In genomic region chr4:358093-358929, dm6 we compare ENCODE assay signal across 1 fruit fly cellular context.
TF ChIP-seq lines count a peak whose summit lies in the region.

Gene PMCA (minus strand): TSS chr4:358917.

TF ChIP-seq in whole organism, embryonic, 481 proteins besides CTCF, POLR2A, EP300 and RAD21 (continued from another document):
- TF ChIP-seq kay (GFP tag; optimal IDR thresholded peaks at IDR 0.05; lab: Kevin White, UChicago) = no peak
- peak; percentile 76; the same call in 1 of the 2 replicates for TF ChIP-seq bbx (GFP tag; IDR thresholded peaks at IDR 0.05; lab: Robert Waterston, UW; ENCODE audit: partially characterized antibody)
- TF ChIP-seq CG9437 (GFP tag; optimal IDR thresholded peaks at IDR 0.05; lab: Kevin White, UChicago) = peak; percentile 98
- no peak for TF ChIP-seq Meics (GFP tag; optimal IDR thresholded peaks at IDR 0.05; lab: Kevin White, UChicago)
- TF ChIP-seq CG34376 (GFP tag; optimal IDR thresholded peaks at IDR 0.05; lab: Kevin White, UChicago) = peak; percentile 54
- peak; percentile 86 for TF ChIP-seq BEAF-32 (GFP tag; optimal IDR thresholded peaks at IDR 0.05; lab: Kevin White, UChicago)
- TF ChIP-seq YL-1 (GFP tag; optimal IDR thresholded peaks at IDR 0.05; lab: Kevin White, UChicago) = peak; percentile 58
- TF ChIP-seq ab (GFP tag; optimal IDR thresholded peaks at IDR 0.05; lab: Kevin White, UChicago) = no peak
- TF ChIP-seq ind (GFP tag; optimal IDR thresholded peaks at IDR 0.05; lab: Kevin White, UChicago) = no peak
- no peak for TF ChIP-seq CG1602 (GFP tag; optimal IDR thresholded peaks at IDR 0.05; lab: Kevin White, UChicago)
- peak; percentile 7 for TF ChIP-seq Lhr (GFP tag; optimal IDR thresholded peaks at IDR 0.05; lab: Kevin White, UChicago)
- TF ChIP-seq Aef1 (GFP tag; IDR thresholded peaks at IDR 0.05; lab: Robert Waterston, UW) = no peak
- peak; percentile 72 for TF ChIP-seq CG34224 (GFP tag; IDR thresholded peaks at IDR 0.05; lab: Robert Waterston, UW; ENCODE audit: partially characterized antibody)
- TF ChIP-seq nau (GFP tag; optimal IDR thresholded peaks at IDR 0.05; lab: Kevin White, UChicago) = no peak
- peak; percentile 76; the same call in 2 of the 3 replicates for TF ChIP-seq CG16813 (GFP tag; IDR thresholded peaks at IDR 0.05; lab: Robert Waterston, UW; ENCODE audit: partially characterized antibody)
- TF ChIP-seq CG2129 (GFP tag; IDR thresholded peaks at IDR 0.05; lab: Robert Waterston, UW; ENCODE audit: partially characterized antibody) = peak; percentile 49; the same call in 1 of the 2 replicates
- TF ChIP-seq HmgZ (tag; optimal IDR thresholded peaks at IDR 0.05; lab: Kevin White, UChicago) = no peak
- no peak for TF ChIP-seq chinmo (GFP tag; IDR thresholded peaks at IDR 0.05; lab: Robert Waterston, UW; ENCODE audit: partially characterized antibody)
- TF ChIP-seq eve (GFP tag; optimal IDR thresholded peaks at IDR 0.05; lab: Kevin White, UChicago) = no peak
- TF ChIP-seq CrebB (tag; optimal IDR thresholded peaks at IDR 0.05; lab: Kevin White, UChicago) = no peak
- TF ChIP-seq chm (GFP tag; IDR thresholded peaks at IDR 0.05; lab: Robert Waterston, UW) = no peak
- TF ChIP-seq vnd (GFP tag; IDR thresholded peaks at IDR 0.05; lab: Robert Waterston, UW; ENCODE audit: partially characterized antibody) = peak; percentile 68; the same call in 2 of the 3 replicates
- TF ChIP-seq da (GFP tag; optimal IDR thresholded peaks at IDR 0.05; lab: Kevin White, UChicago) = no peak
- TF ChIP-seq CG4730 (GFP tag; IDR thresholded peaks at IDR 0.05; lab: Robert Waterston, UW) = no peak
- peak; percentile 96 for TF ChIP-seq CG30020 (tag; optimal IDR thresholded peaks at IDR 0.05; lab: Kevin White, UChicago)
- peak; percentile 33 for TF ChIP-seq CG11723 (GFP tag; optimal IDR thresholded peaks at IDR 0.05; lab: Kevin White, UChicago)
- 0 out of 2 replicates have a peak, but pooled peaks have one; percentile 60 for TF ChIP-seq ato (GFP tag; IDR thresholded peaks at IDR 0.05; lab: Robert Waterston, UW; ENCODE audit: partially characterized antibody)
- no peak for TF ChIP-seq D19A (tag; optimal IDR thresholded peaks at IDR 0.05; lab: Kevin White, UChicago)
- peak; percentile 65 for TF ChIP-seq Doc3 (GFP tag; IDR thresholded peaks at IDR 0.05; lab: Robert Waterston, UW; ENCODE audit: partially characterized antibody)
- TF ChIP-seq CG6272 (GFP tag; IDR thresholded peaks at IDR 0.05; lab: Robert Waterston, UW) = no peak
- peak; percentile 83 for TF ChIP-seq Bgb (GFP tag; IDR thresholded peaks at IDR 0.05; lab: Robert Waterston, UW; ENCODE audit: partially characterized antibody)
- no peak for TF ChIP-seq CG9215 (GFP tag; IDR thresholded peaks at IDR 0.05; lab: Robert Waterston, UW)
- TF ChIP-seq Blimp-1 (GFP tag; optimal IDR thresholded peaks at IDR 0.05; lab: Kevin White, UChicago) = no peak
- TF ChIP-seq inv (GFP tag; IDR thresholded peaks at IDR 0.05; lab: Robert Waterston, UW; ENCODE audit: partially characterized antibody) = peak; percentile 75
- no peak for TF ChIP-seq chif (GFP tag; optimal IDR thresholded peaks at IDR 0.05; lab: Kevin White, UChicago)
- TF ChIP-seq crp (GFP tag; optimal IDR thresholded peaks at IDR 0.05; lab: Kevin White, UChicago) = peak in 1 of 2 experiments; percentile 39
- no peak for TF ChIP-seq CG10959 (GFP tag; IDR thresholded peaks at IDR 0.05; lab: Robert Waterston, UW)
- peak; percentile 92 for TF ChIP-seq MESR4 (GFP tag; optimal IDR thresholded peaks at IDR 0.05; lab: Kevin White, UChicago)
- TF ChIP-seq Dll (GFP tag; IDR thresholded peaks at IDR 0.05; lab: Robert Waterston, UW; ENCODE audit: partially characterized antibody) = peak; percentile 81; the same call in 3 of the 4 replicates
- no peak for TF ChIP-seq Dad (GFP tag; optimal IDR thresholded peaks at IDR 0.05; lab: Kevin White, UChicago)
- TF ChIP-seq CG13287 (GFP tag; IDR thresholded peaks at IDR 0.05; lab: Robert Waterston, UW; ENCODE audit: partially characterized antibody) = peak; percentile 80; the same call in 1 of the 2 replicates
- peak; percentile 98 for TF ChIP-seq CG3995 (GFP tag; optimal IDR thresholded peaks at IDR 0.05; lab: Kevin White, UChicago)
- peak in 1 of 2 experiments; percentile 99 for TF ChIP-seq Pdp1 (GFP tag; optimal IDR thresholded peaks at IDR 0.05; lab: Kevin White, UChicago)
- peak; percentile 54; the same call in 1 of the 2 replicates for TF ChIP-seq nerfin-2 (GFP tag; IDR thresholded peaks at IDR 0.05; lab: Robert Waterston, UW; ENCODE audit: partially characterized antibody)
- TF ChIP-seq CG12659 (GFP tag; optimal IDR thresholded peaks at IDR 0.05; lab: Kevin White, UChicago) = peak; percentile 39
- TF ChIP-seq CG12104 (GFP tag; optimal IDR thresholded peaks at IDR 0.05; lab: Kevin White, UChicago) = no peak
- no peak for TF ChIP-seq Sox100B (GFP tag; optimal IDR thresholded peaks at IDR 0.05; lab: Kevin White, UChicago)
- TF ChIP-seq CG18619 (GFP tag; optimal IDR thresholded peaks at IDR 0.05; lab: Kevin White, UChicago) = no peak
- TF ChIP-seq pzg (GFP tag; optimal IDR thresholded peaks at IDR 0.05; lab: Kevin White, UChicago) = peak; percentile 61
- no peak for TF ChIP-seq CG3281 (GFP tag; optimal IDR thresholded peaks at IDR 0.05; lab: Kevin White, UChicago)
- no peak for TF ChIP-seq ttk (GFP tag; IDR thresholded peaks at IDR 0.05; lab: Robert Waterston, UW)
- no peak for TF ChIP-seq CG7928 (GFP tag; optimal IDR thresholded peaks at IDR 0.05; lab: Kevin White, UChicago)
- TF ChIP-seq CG10654 (GFP tag; optimal IDR thresholded peaks at IDR 0.05; lab: Kevin White, UChicago) = no peak
- TF ChIP-seq CG2116 (GFP tag; optimal IDR thresholded peaks at IDR 0.05; lab: Kevin White, UChicago) = peak; percentile 40
- TF ChIP-seq CG1024 (GFP tag; IDR thresholded peaks at IDR 0.05; lab: Robert Waterston, UW) = peak; percentile 55; the same call in 1 of the 2 replicates
- TF ChIP-seq nmo (GFP tag; optimal IDR thresholded peaks at IDR 0.05; lab: Kevin White, UChicago) = no peak
- TF ChIP-seq Mad (GFP tag; optimal IDR thresholded peaks at IDR 0.05; lab: Kevin White, UChicago) = no peak
- TF ChIP-seq lov (optimal IDR thresholded peaks at IDR 0.05; lab: Kevin White, UChicago) = no peak
- no peak for TF ChIP-seq lov (GFP tag; IDR thresholded peaks at IDR 0.05; lab: Robert Waterston, UW)
- no peak for TF ChIP-seq NFAT (GFP tag; IDR thresholded peaks at IDR 0.05; lab: Robert Waterston, UW)
- TF ChIP-seq CG1603 (tag; optimal IDR thresholded peaks at IDR 0.05; lab: Kevin White, UChicago) = peak; percentile 39
- TF ChIP-seq Scr (GFP tag; IDR thresholded peaks at IDR 0.05; lab: Robert Waterston, UW; ENCODE audit: partially characterized antibody) = peak; percentile 84
- no peak for TF ChIP-seq CG7745 (tag; optimal IDR thresholded peaks at IDR 0.05; lab: Kevin White, UChicago)
- TF ChIP-seq hbn (GFP tag; IDR thresholded peaks at IDR 0.05; lab: Robert Waterston, UW; ENCODE audit: partially characterized antibody) = peak; percentile 67
- TF ChIP-seq ATbp (GFP tag; optimal IDR thresholded peaks at IDR 0.05; lab: Kevin White, UChicago) = no peak
- no peak for TF ChIP-seq twi (tag; optimal IDR thresholded peaks at IDR 0.05; lab: Kevin White, UChicago)
- TF ChIP-seq E2f2 (GFP tag; IDR thresholded peaks at IDR 0.05; lab: Robert Waterston, UW) = peak; percentile 39; the same call in 1 of the 2 replicates
- TF ChIP-seq p53 (GFP tag; optimal IDR thresholded peaks at IDR 0.05; lab: Kevin White, UChicago) = peak; percentile 25
- peak; percentile 83 for TF ChIP-seq CG17802 (tag; optimal IDR thresholded peaks at IDR 0.05; lab: Kevin White, UChicago)
- no peak for TF ChIP-seq CG16863 (GFP tag; optimal IDR thresholded peaks at IDR 0.05; lab: Kevin White, UChicago)
- peak; percentile 73 for TF ChIP-seq CG15479 (GFP tag; optimal IDR thresholded peaks at IDR 0.05; lab: Kevin White, UChicago)
- peak; percentile 56 for TF ChIP-seq exex (tag; optimal IDR thresholded peaks at IDR 0.05; lab: Kevin White, UChicago)
- TF ChIP-seq zf30C (GFP tag; optimal IDR thresholded peaks at IDR 0.05; lab: Kevin White, UChicago) = no peak
- no peak for TF ChIP-seq Xbp1 (GFP tag; optimal IDR thresholded peaks at IDR 0.05; lab: Kevin White, UChicago)
- TF ChIP-seq CG18599 (GFP tag; optimal IDR thresholded peaks at IDR 0.05; lab: Kevin White, UChicago) = no peak
- no peak for TF ChIP-seq en (GFP tag; optimal IDR thresholded peaks at IDR 0.05; lab: Kevin White, UChicago)
- no peak for TF ChIP-seq trem (tag; optimal IDR thresholded peaks at IDR 0.05; lab: Kevin White, UChicago)
